Fruit fly (Drosophila melanogaster) whole organism, embryonic: ENCODE measurements around the gene CG2931.

Experiments used
- Blimp-1 ChIP-seq: fragments of 200-800 bp; sonication (Bioruptor generic); optimal IDR thresholded peaks from 3 replicates; lab custom pipeline; 2018; ENCODE audit warnings: missing biosample characterization, missing genetic modification characterization, mild to moderate bottlenecking, moderate library complexity, missing genetic modification reagents
- Hey ChIP-seq: fragments of 200-800 bp; sonication (Bioruptor generic); optimal IDR thresholded peaks from 3 replicates; lab custom pipeline; 2018; ENCODE audit warnings: missing biosample characterization, mild to moderate bottlenecking, missing genetic modification characterization
- Kr ChIP-seq: fragments of 200-800 bp; sonication (Bioruptor generic); optimal IDR thresholded peaks from 2 replicates; lab custom pipeline; 2017; ENCODE audit warnings: missing biosample characterization, mild to moderate bottlenecking, missing genetic modification characterization
- Sox100B ChIP-seq: fragments of 200-800 bp; sonication (Bioruptor generic); optimal IDR thresholded peaks from 3 replicates; lab custom pipeline; 2018; ENCODE audit warnings: missing biosample characterization, mild to moderate bottlenecking, missing genetic modification characterization
- Vsx1 ChIP-seq: fragments of 200-800 bp; sonication (Bioruptor generic); optimal IDR thresholded peaks from 2 replicates; lab custom pipeline; 2017; ENCODE audit warnings: missing biosample characterization, mild to moderate bottlenecking, missing genetic modification characterization, missing genetic modification reagents
- dmrt99B ChIP-seq: fragments of 200-800 bp; sonication (Bioruptor generic); optimal IDR thresholded peaks from 2 replicates; lab custom pipeline; 2018; ENCODE audit warnings: missing biosample characterization, mild to moderate bottlenecking, missing genetic modification characterization, moderate library complexity
- eve ChIP-seq, 2 experiments: fragments of >200 bp; optimal IDR thresholded peaks; 2 replicates each; lab custom pipeline; 2017; ENCODE audit warnings: missing biosample characterization in 2 of 2, missing genetic modification characterization in 2 of 2
- exex ChIP-seq: fragments of 200-800 bp; sonication (Bioruptor generic); optimal IDR thresholded peaks from 4 replicates; lab custom pipeline; 2018; ENCODE audit warnings: missing biosample characterization, mild to moderate bottlenecking, missing genetic modification characterization, moderate library complexity
- grn ChIP-seq: fragments of 200-800 bp; sonication (Bioruptor generic); optimal IDR thresholded peaks from 3 replicates; lab custom pipeline; 2017; ENCODE audit warnings: missing biosample characterization, missing genetic modification characterization
- jing ChIP-seq: fragments of 200-800 bp; sonication (Bioruptor generic); optimal IDR thresholded peaks from 2 replicates; lab custom pipeline; 2018; ENCODE audit warnings: missing biosample characterization, mild to moderate bottlenecking, missing genetic modification characterization
- kah ChIP-seq: fragments of 200-800 bp; sonication (Bioruptor generic); optimal IDR thresholded peaks from 2 replicates; lab custom pipeline; 2018; ENCODE audit warnings: missing biosample characterization, mild to moderate bottlenecking, missing genetic modification characterization
- oc ChIP-seq: fragments of 200-800 bp; sonication (Bioruptor generic); optimal IDR thresholded peaks from 2 replicates; lab custom pipeline; 2018; ENCODE audit warnings: missing biosample characterization, mild to moderate bottlenecking, missing genetic modification characterization, moderate library complexity
- pan ChIP-seq, 4 experiments: fragments of >200 bp in 3 of 4; fragments of 200-800 bp in 1 of 4; sonication (Bioruptor generic) in 1 of 4; optimal IDR thresholded peaks in 3 of 4; IDR thresholded peaks in 1 of 4; 2 replicates each; pipeline versions ENCODE4 v1.3.6 to Lab custom; 2017 to 2022; ENCODE audit warnings: missing biosample characterization in 2 of 4, missing genetic modification characterization in 2 of 4, mixed read lengths in 1 of 4
- row ChIP-seq: fragments of 200-800 bp; sonication (Bioruptor generic); IDR thresholded peaks from 3 replicates; pipeline ENCODE4 v1.3.6; 2022; ENCODE audit warnings: missing biosample characterization, missing genetic modification characterization
- stc ChIP-seq: fragments of 200-800 bp; sonication (Bioruptor generic); IDR thresholded peaks from 2 replicates; pipeline ENCODE4 v1.3.6; 2022; ENCODE audit warnings: missing biosample characterization, missing genetic modification characterization
- stwl ChIP-seq: fragments of 200-800 bp; sonication (Bioruptor generic); optimal IDR thresholded peaks from 3 replicates; lab custom pipeline; 2018; ENCODE audit warnings: missing biosample characterization, mild to moderate bottlenecking, missing genetic modification characterization, moderate library complexity
- zfh2 ChIP-seq: fragments of 200-800 bp; sonication (Bioruptor generic); optimal IDR thresholded peaks from 2 replicates; lab custom pipeline; 2016; ENCODE audit warnings: missing biosample characterization, missing genetic modification characterization

The CG2931 gene

DNA sequence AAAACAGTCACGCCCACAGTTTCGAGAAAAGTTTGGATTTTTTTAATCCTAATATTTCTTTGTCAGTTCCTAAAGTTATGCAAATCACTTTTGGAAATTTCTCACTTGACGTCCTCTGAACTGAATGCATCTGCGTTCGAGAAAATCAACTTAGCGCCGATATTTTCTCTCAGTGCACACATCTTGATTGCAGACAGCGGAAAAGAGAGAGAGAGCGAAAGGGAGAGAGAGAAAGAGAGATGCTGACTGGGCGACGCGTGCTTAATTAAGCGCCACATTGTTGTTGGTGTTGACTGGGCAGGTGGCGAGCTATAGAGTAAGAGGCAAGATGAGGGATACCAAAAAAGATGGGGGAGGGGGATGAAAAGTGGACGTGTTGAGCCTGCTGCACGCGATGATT, 49.8 kb downstream of the CG2931 start (continued):
- peak; percentile 65 for TF ChIP-seq dmrt99B (tag; lab: Kevin White, UChicago)

DNA sequence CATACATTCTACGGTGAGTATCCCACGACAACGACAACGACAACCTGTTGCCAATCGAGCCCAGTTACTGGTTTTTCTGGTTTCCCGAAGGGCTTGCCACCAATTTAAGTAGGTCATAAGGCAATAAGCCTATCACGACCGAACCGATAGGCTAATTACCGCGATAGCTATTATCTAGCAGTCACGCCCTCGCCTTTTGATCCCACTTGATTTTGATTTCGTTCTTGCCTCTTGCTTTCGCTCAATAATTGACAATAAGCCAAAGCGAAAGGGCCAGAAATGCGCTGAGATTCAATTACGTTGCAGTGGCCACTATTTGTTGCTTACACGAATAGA, 50.6 kb downstream of the CG2931 start:
- TF ChIP-seq Hey (tag; lab: Kevin White, UChicago) (no peak), Sox100B (GFP tag; lab: Kevin White, UChicago) (no peak), Blimp-1 (peak; percentile 19), exex (peak; percentile 57), eve (GFP tag; optimal IDR thresholded peaks at IDR 0.05; lab: Kevin White, UChicago) (no peak), pan (optimal IDR thresholded peaks at IDR 0.05; lab: Kevin White, UChicago) (no peak), pan (GFP tag; optimal IDR thresholded peaks at IDR 0.05 in 1 of 2, IDR thresholded peaks at IDR 0.05 in 1 of 2) (no peak), zfh2 (GFP tag; lab: Kevin White, UChicago) (no peak), grn (GFP tag; lab: Kevin White, UChicago) (peak; percentile 0), stwl (tag; lab: Kevin White, UChicago) (no peak), stc (GFP tag; lab: Robert Waterston, UW) (peak; percentile 21; the same call in 1 of the 2 replicates), row (GFP tag; lab: Robert Waterston, UW) (0 out of 3 replicates have a peak, but pooled peaks have one; percentile 16), Vsx1 (GFP tag; lab: Kevin White, UChicago) (peak; percentile 76), kah (GFP tag; lab: Kevin White, UChicago) (no peak), oc (peak; percentile 48), Kr (GFP tag; lab: Kevin White, UChicago) (no peak), jing (GFP tag; lab: Kevin White, UChicago) (no peak)
- TF ChIP-seq, all 482 proteins: peak for 7
